Fruit fly (Drosophila melanogaster) whole organism, prepupa: ENCODE data around the gene CG14572.

Source experiments
- CG10631 ChIP-seq: fragments of 200-800 bp; sonication (Bioruptor generic); optimal IDR thresholded peaks from 2 replicates; lab custom pipeline; 2016; ENCODE audit warnings: missing biosample characterization, missing genetic modification characterization
- CG6854 ChIP-seq: fragments of 200-800 bp; sonication (Bioruptor generic); optimal IDR thresholded peaks from 2 replicates; lab custom pipeline; 2017; ENCODE audit warnings: missing biosample characterization, mild to moderate bottlenecking, missing genetic modification characterization
- Ets96B ChIP-seq: fragments of 200-800 bp; optimal IDR thresholded peaks from 2 replicates; lab custom pipeline; 2019; ENCODE audit warnings: missing biosample characterization, mild to moderate bottlenecking, missing genetic modification characterization, moderate library complexity
- cyc ChIP-seq: fragments of 200-800 bp; sonication (Bioruptor generic); optimal IDR thresholded peaks from 3 replicates; lab custom pipeline; 2016; ENCODE audit warnings: missing biosample characterization, missing genetic modification characterization
- svp ChIP-seq: fragments of 200-800 bp; sonication (Bioruptor generic); peaks from one replicate; lab custom pipeline; 2016; ENCODE audit warnings: missing biosample characterization, missing genetic modification characterization

DNA sequence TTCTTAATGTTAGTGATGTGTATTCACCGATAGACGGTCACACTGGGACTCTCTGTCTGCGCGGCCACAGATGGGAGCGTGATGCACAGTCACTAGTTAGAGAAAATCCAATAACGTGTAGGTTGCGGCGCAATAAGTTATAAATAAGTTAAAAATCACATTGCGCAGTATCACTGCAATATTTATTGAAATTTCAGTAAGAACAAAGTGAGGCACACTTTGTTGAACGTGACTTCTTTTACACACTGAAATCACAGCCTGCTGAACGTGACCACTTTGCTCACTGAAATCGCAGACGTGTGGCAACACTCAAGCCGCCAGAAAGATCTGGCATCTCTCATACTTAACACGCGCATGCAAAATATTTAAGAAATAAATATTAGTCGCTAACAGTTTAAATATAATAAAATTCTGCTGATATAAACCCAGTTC lies 12.7 kb upstream of the CG14572 start, which contains the start of the genes CG11247 and Polr2H:
- TF ChIP-seq Ets96B (tag; lab: Kevin White, UChicago), result peak; percentile 78
- TF ChIP-seq CG10631 (GFP tag; lab: Kevin White, UChicago), result peak; percentile 91
- peak; percentile 96 for TF ChIP-seq cyc (GFP tag; lab: Kevin White, UChicago)
- TF ChIP-seq CG6854 (GFP tag; lab: Kevin White, UChicago), result no peak
- peak; percentile 93 for TF ChIP-seq svp
